Fruit fly (Drosophila melanogaster) whole organism, wandering third instar larva: ENCODE measurements around the gene Cpr30B.

Source experiments
- Abd-B ChIP-seq: fragments of >200 bp; optimal IDR thresholded peaks from 2 replicates; lab custom pipeline; 2017; ENCODE audit warnings: missing biosample characterization, missing genetic modification characterization
- CG32264 ChIP-seq: fragments of 200-800 bp; sonication (Bioruptor generic); optimal IDR thresholded peaks from 2 replicates; lab custom pipeline; 2016; ENCODE audit warnings: missing biosample characterization, missing genetic modification characterization
- CG9705 ChIP-seq: fragments of 200-800 bp; sonication (Bioruptor generic); optimal IDR thresholded peaks from 2 replicates; lab custom pipeline; 2018; ENCODE audit warnings: missing biosample characterization, mild to moderate bottlenecking, missing genetic modification characterization
- CrebA ChIP-seq: fragments of 200-800 bp; sonication (Bioruptor generic); optimal IDR thresholded peaks from 2 replicates; lab custom pipeline; 2016; ENCODE audit warnings: missing biosample characterization, mild to moderate bottlenecking, missing genetic modification characterization, borderline replicate concordance
- Dfd ChIP-seq: fragments of >200 bp; optimal IDR thresholded peaks from 2 replicates; lab custom pipeline; 2017; ENCODE audit warnings: missing biosample characterization, missing genetic modification characterization
- Dif ChIP-seq: fragments of 200-275, 200-300 bp; sonication (Bioruptor generic); optimal IDR thresholded peaks from 2 replicates; lab custom pipeline; 2018; ENCODE audit warnings: missing biosample characterization, missing genetic modification characterization; ENCODE audit not compliant: partially characterized antibody
- GATAd ChIP-seq: sonication (Bioruptor generic); optimal IDR thresholded peaks from 2 replicates; lab custom pipeline; 2016; ENCODE audit warnings: missing biosample characterization, missing genetic modification characterization
- HLH106 ChIP-seq: fragments of 200-800 bp; optimal IDR thresholded peaks from 3 replicates; lab custom pipeline; 2019; ENCODE audit warnings: missing biosample characterization, mild to moderate bottlenecking, missing genetic modification characterization, moderate library complexity
- Hnf4 ChIP-seq: fragments of 200-800 bp; sonication (Bioruptor generic); optimal IDR thresholded peaks from 2 replicates; lab custom pipeline; 2016; ENCODE audit warnings: missing biosample characterization, mild to moderate bottlenecking, missing genetic modification characterization
- Hr78 ChIP-seq: fragments of >200 bp; optimal IDR thresholded peaks from 2 replicates; lab custom pipeline; 2017; ENCODE audit warnings: missing biosample characterization, missing genetic modification characterization
- Hr83 ChIP-seq: fragments of 200-300 bp; sonication (Bioruptor generic); optimal IDR thresholded peaks from 2 replicates; lab custom pipeline; 2016; ENCODE audit warnings: missing biosample characterization, mild to moderate bottlenecking, missing genetic modification characterization, moderate library complexity; ENCODE audit not compliant: poor library complexity, severe bottlenecking
- Jra ChIP-seq: sonication (Bioruptor generic); optimal IDR thresholded peaks from 2 replicates; lab custom pipeline; 2016; ENCODE audit warnings: missing biosample characterization, missing genetic modification characterization
- Mio ChIP-seq: sonication (Bioruptor generic); optimal IDR thresholded peaks from 2 replicates; lab custom pipeline; 2016; ENCODE audit warnings: missing biosample characterization, missing genetic modification characterization
- Myc ChIP-seq: fragments of >200 bp; optimal IDR thresholded peaks from 2 replicates; lab custom pipeline; 2017
- N ChIP-seq: fragments of >200 bp; optimal IDR thresholded peaks from 2 replicates; lab custom pipeline; 2018; ENCODE audit warnings: missing biosample characterization, missing external identifiers, missing genetic modification characterization
- OdsH ChIP-seq: fragments of 200-800 bp; sonication (Bioruptor generic); optimal IDR thresholded peaks from 2 replicates; lab custom pipeline; 2016; ENCODE audit warnings: missing biosample characterization, mild to moderate bottlenecking, missing genetic modification characterization
- Rel ChIP-seq, 2 experiments: fragments of 200-800 bp; sonication (Bioruptor generic) in 1 of 2; optimal IDR thresholded peaks; 2 replicates in 1 of 2; 3 replicates in 1 of 2; lab custom pipeline; 2016 to 2019; ENCODE audit warnings: mild to moderate bottlenecking in 2 of 2, missing biosample characterization in 2 of 2, missing genetic modification characterization in 2 of 2, moderate library complexity in 1 of 2
- Sp1 ChIP-seq: fragments of 200-800 bp; sonication (Bioruptor generic); optimal IDR thresholded peaks from 3 replicates; lab custom pipeline; 2019; ENCODE audit warnings: missing biosample characterization, mild to moderate bottlenecking, missing genetic modification characterization, moderate library complexity
- Vsx2 ChIP-seq: fragments of 200-300, 225-300 bp; sonication (Bioruptor generic); optimal IDR thresholded peaks from 2 replicates; lab custom pipeline; 2018; ENCODE audit warnings: missing biosample characterization, missing genetic modification characterization; ENCODE audit not compliant: partially characterized antibody
- br ChIP-seq: fragments of 200-800 bp; sonication (Bioruptor generic); optimal IDR thresholded peaks from 2 replicates; lab custom pipeline; 2016; ENCODE audit warnings: missing biosample characterization, missing genetic modification characterization
- brk ChIP-seq: fragments of 200-800 bp; sonication (Bioruptor generic); optimal IDR thresholded peaks from 2 replicates; lab custom pipeline; 2016; ENCODE audit warnings: missing biosample characterization, mild to moderate bottlenecking, missing genetic modification characterization
- dl ChIP-seq, 2 experiments: fragments of 175-275, 200-275 bp in 1 of 2; fragments of 200-275 bp in 1 of 2; sonication (Bioruptor generic); optimal IDR thresholded peaks; lab custom pipeline; 2018; ENCODE audit warnings: mild to moderate bottlenecking in 2 of 2, missing biosample characterization in 2 of 2, missing genetic modification characterization in 2 of 2, moderate library complexity in 2 of 2; ENCODE audit not compliant: partially characterized antibody in 2 of 2, insufficient read depth in 1 of 2
- dmrt93B ChIP-seq: fragments of 200-800 bp; sonication (Bioruptor generic); optimal IDR thresholded peaks from 2 replicates; lab custom pipeline; 2018; ENCODE audit warnings: missing biosample characterization, mild to moderate bottlenecking, missing genetic modification characterization
- dsf ChIP-seq: sonication (Bioruptor generic); optimal IDR thresholded peaks from 2 replicates; lab custom pipeline; 2016; ENCODE audit warnings: missing biosample characterization, missing genetic modification characterization, borderline replicate concordance
- ey ChIP-seq: fragments of 200-800 bp; sonication (Bioruptor generic); optimal IDR thresholded peaks from 2 replicates; lab custom pipeline; 2016; ENCODE audit warnings: missing biosample characterization, missing genetic modification characterization
- foxo ChIP-seq, 2 experiments: fragments of 200-800 bp; sonication (Bioruptor generic); optimal IDR thresholded peaks; 2 replicates in 1 of 2; 3 replicates in 1 of 2; lab custom pipeline; 2016 to 2017; ENCODE audit warnings: missing biosample characterization in 2 of 2, missing genetic modification characterization in 2 of 2
- fru ChIP-seq: fragments of 200-800 bp; sonication (Bioruptor generic); optimal IDR thresholded peaks from 3 replicates; lab custom pipeline; 2016; ENCODE audit warnings: missing biosample characterization, mild to moderate bottlenecking, missing genetic modification characterization
- h ChIP-seq: fragments of 200-800 bp; sonication (Bioruptor generic); optimal IDR thresholded peaks from 3 replicates; lab custom pipeline; 2016; ENCODE audit warnings: missing biosample characterization, mild to moderate bottlenecking, missing genetic modification characterization
- jim ChIP-seq: fragments of 175-275, 200-325 bp; sonication (Bioruptor generic); optimal IDR thresholded peaks from 2 replicates; lab custom pipeline; 2016; ENCODE audit warnings: missing biosample characterization, mild to moderate bottlenecking, missing genetic modification characterization
- lola ChIP-seq: fragments of >200 bp; optimal IDR thresholded peaks from 2 replicates; lab custom pipeline; 2017; ENCODE audit warnings: missing biosample characterization, missing genetic modification characterization
- pan ChIP-seq: fragments of >200 bp; optimal IDR thresholded peaks from 2 replicates; lab custom pipeline; 2017
- psq ChIP-seq: fragments of 200-800 bp; sonication (Bioruptor generic); optimal IDR thresholded peaks from 3 replicates; lab custom pipeline; 2017; ENCODE audit warnings: missing biosample characterization, mild to moderate bottlenecking, missing genetic modification characterization, moderate library complexity
- rgr ChIP-seq: fragments of 200-800 bp; sonication (Bioruptor generic); optimal IDR thresholded peaks from 3 replicates; lab custom pipeline; 2016; ENCODE audit warnings: missing biosample characterization, mild to moderate bottlenecking, missing genetic modification characterization
- sage ChIP-seq: fragments of 200-800 bp; sonication (Bioruptor generic); optimal IDR thresholded peaks from 2 replicates; lab custom pipeline; 2016; ENCODE audit warnings: missing biosample characterization, mild to moderate bottlenecking, missing genetic modification characterization
- sv ChIP-seq: fragments of 200-800 bp; sonication (Bioruptor generic); optimal IDR thresholded peaks from 3 replicates; lab custom pipeline; 2016; ENCODE audit warnings: missing biosample characterization, missing genetic modification characterization
- tai ChIP-seq: sonication (Bioruptor generic); optimal IDR thresholded peaks from 2 replicates; lab custom pipeline; 2016; ENCODE audit warnings: missing biosample characterization, missing genetic modification characterization
- usp ChIP-seq: fragments of >200 bp; optimal IDR thresholded peaks from 2 replicates; lab custom pipeline; 2017; ENCODE audit warnings: missing biosample characterization, missing genetic modification characterization
- woc ChIP-seq: sonication (Bioruptor generic); optimal IDR thresholded peaks from 2 replicates; lab custom pipeline; 2016; ENCODE audit warnings: missing biosample characterization, mild to moderate bottlenecking, missing genetic modification characterization

The Cpr30B gene

dm6 chr2L:9565387-9565786 lies 22.7 kb downstream of the Cpr30B start, which contains the start of gene CG46468:
Gene CG46468, minus strand, starts transcription at chr2L:9565438.
- TF ChIP-seq Sp1 (GFP tag; lab: Kevin White, UChicago): no peak
- TF ChIP-seq woc (GFP tag; lab: Kevin White, UChicago): no peak
- TF ChIP-seq rgr (GFP tag; lab: Kevin White, UChicago): no peak
- no peak for TF ChIP-seq Jra (GFP tag; lab: Kevin White, UChicago)
- TF ChIP-seq Mio: no peak
- no peak for TF ChIP-seq fru (GFP tag; lab: Kevin White, UChicago)
- TF ChIP-seq CG32264 (GFP tag; lab: Kevin White, UChicago): no peak
- no peak for TF ChIP-seq Rel (GFP tag; optimal IDR thresholded peaks at IDR 0.05; lab: Kevin White, UChicago)
- TF ChIP-seq Rel (tag; optimal IDR thresholded peaks at IDR 0.05; lab: Kevin White, UChicago): no peak
- no peak for TF ChIP-seq Vsx2 (GFP tag; lab: Kevin White, UChicago)
- no peak for TF ChIP-seq psq (GFP tag; lab: Kevin White, UChicago)
- TF ChIP-seq Myc: no peak
- no peak for TF ChIP-seq Dfd (GFP tag; lab: Kevin White, UChicago)
- no peak for TF ChIP-seq foxo (GFP tag; optimal IDR thresholded peaks at IDR 0.05; lab: Kevin White, UChicago)
- no peak for TF ChIP-seq CG9705 (GFP tag; lab: Kevin White, UChicago)
- no peak for TF ChIP-seq lola
- no peak for TF ChIP-seq Hr78 (GFP tag; lab: Kevin White, UChicago)
- no peak for TF ChIP-seq ey (GFP tag; lab: Kevin White, UChicago)
- TF ChIP-seq, all 38 proteins: peak for 0

dm6 chr2L:9566656-9567055 lies 24.0 kb downstream of the Cpr30B start, which contains the start of gene jp:
Gene jp, minus strand, starts transcription at chr2L:9566750.
- TF ChIP-seq tai (GFP tag; lab: Kevin White, UChicago): no peak
- no peak for TF ChIP-seq Abd-B (GFP tag; lab: Kevin White, UChicago)
- TF ChIP-seq Rel (GFP tag; optimal IDR thresholded peaks at IDR 0.05; lab: Kevin White, UChicago): no peak
- no peak for TF ChIP-seq Rel (tag; optimal IDR thresholded peaks at IDR 0.05; lab: Kevin White, UChicago)
- TF ChIP-seq sage (GFP tag; lab: Kevin White, UChicago): no peak
- no peak for TF ChIP-seq h (GFP tag; lab: Kevin White, UChicago)
- TF ChIP-seq lola: no peak
- TF ChIP-seq Mio: no peak
- no peak for TF ChIP-seq dl (GFP tag; optimal IDR thresholded peaks at IDR 0.05; lab: Kevin White, UChicago; ENCODE audit: insufficient read depth in 1 of 2, partially characterized antibody in 2 of 2)
- no peak for TF ChIP-seq pan (lab: Kevin White, UChicago)
- no peak for TF ChIP-seq Hnf4 (GFP tag; lab: Kevin White, UChicago)
- no peak for TF ChIP-seq Jra (GFP tag; lab: Kevin White, UChicago)
- TF ChIP-seq, all 38 proteins: peak for 0

- peak; percentile 73 for TF ChIP-seq Hnf4 (GFP tag; lab: Kevin White, UChicago)
- peak; percentile 81 for TF ChIP-seq CrebA (GFP tag; lab: Kevin White, UChicago)
- no peak for TF ChIP-seq Hr78 (GFP tag; lab: Kevin White, UChicago)
- peak; percentile 90 for TF ChIP-seq OdsH (GFP tag; lab: Kevin White, UChicago)
- TF ChIP-seq h (GFP tag; lab: Kevin White, UChicago): peak; percentile 92
- TF ChIP-seq Hr83 (GFP tag; lab: Kevin White, UChicago): peak; percentile 88
- no peak for TF ChIP-seq GATAd (GFP tag; lab: Kevin White, UChicago)
- no peak for TF ChIP-seq Dif (GFP tag; lab: Kevin White, UChicago)
- TF ChIP-seq Dfd (GFP tag; lab: Kevin White, UChicago): no peak
- no peak for TF ChIP-seq jim (GFP tag; lab: Kevin White, UChicago)
- peak; percentile 81 for TF ChIP-seq fru (GFP tag; lab: Kevin White, UChicago)
- peak; percentile 75 for TF ChIP-seq Mio
- TF ChIP-seq tai (GFP tag; lab: Kevin White, UChicago): peak; percentile 14
- TF ChIP-seq sage (GFP tag; lab: Kevin White, UChicago): peak; percentile 90
- TF ChIP-seq Myc: peak; percentile 12
- peak; percentile 90 for TF ChIP-seq sv (GFP tag; lab: Kevin White, UChicago)
- TF ChIP-seq CG9705 (GFP tag; lab: Kevin White, UChicago): peak; percentile 92
- peak; percentile 46 for TF ChIP-seq woc (GFP tag; lab: Kevin White, UChicago)
- TF ChIP-seq dl (GFP tag; optimal IDR thresholded peaks at IDR 0.05; lab: Kevin White, UChicago; ENCODE audit: insufficient read depth in 1 of 2, partially characterized antibody in 2 of 2): peak in 1 of 2 experiments; percentile 16
- TF ChIP-seq Rel (GFP tag; optimal IDR thresholded peaks at IDR 0.05; lab: Kevin White, UChicago): peak; percentile 87
- TF ChIP-seq Rel (tag; optimal IDR thresholded peaks at IDR 0.05; lab: Kevin White, UChicago): peak; percentile 67
- TF ChIP-seq psq (GFP tag; lab: Kevin White, UChicago): peak; percentile 75
- TF ChIP-seq ey (GFP tag; lab: Kevin White, UChicago): peak; percentile 44
- peak; percentile 30 for TF ChIP-seq Jra (GFP tag; lab: Kevin White, UChicago)
- peak; percentile 91 for TF ChIP-seq dmrt93B (GFP tag; lab: Kevin White, UChicago)
- peak; percentile 97 for TF ChIP-seq rgr (GFP tag; lab: Kevin White, UChicago)
- peak; percentile 80 for TF ChIP-seq HLH106
- no peak for TF ChIP-seq usp (GFP tag; lab: Kevin White, UChicago)
- peak in 1 of 2 experiments; percentile 83 for TF ChIP-seq foxo (GFP tag; optimal IDR thresholded peaks at IDR 0.05; lab: Kevin White, UChicago)
- peak; percentile 89 for TF ChIP-seq brk (GFP tag; lab: Kevin White, UChicago)
- peak; percentile 89 for TF ChIP-seq br
- peak; percentile 92 for TF ChIP-seq Sp1 (GFP tag; lab: Kevin White, UChicago)
- TF ChIP-seq CG32264 (GFP tag; lab: Kevin White, UChicago): peak; percentile 78
- TF ChIP-seq N (GFP tag; lab: Kevin White, UChicago): no peak
- no peak for TF ChIP-seq lola
- peak; percentile 26 for TF ChIP-seq dsf (GFP tag; lab: Kevin White, UChicago)
- TF ChIP-seq, all 38 proteins: peak for 27
Observed at dm6 chr2L:9567398-9567856, 24.7 kb downstream of the Cpr30B start.
